Worm (Caenorhabditis elegans) whole organism, L4 larva: Measurements from ENCODE around the gene F08F8.6.

ENCODE experiments used
- fos-1 ChIP-seq: fragments of 150-350 bp; optimal IDR thresholded peaks from 2 replicates; lab custom pipeline; 2014; ENCODE audit warnings: missing biosample characterization, missing genetic modification characterization
- nhr-76 ChIP-seq: fragments of 150-350 bp; optimal IDR thresholded peaks from 2 replicates; lab custom pipeline; 2014; ENCODE audit warnings: missing biosample characterization, missing genetic modification characterization
- unc-39 ChIP-seq: sonication (generic microtip); optimal IDR thresholded peaks from 2 replicates; lab custom pipeline; 2017; ENCODE audit warnings: missing biosample characterization, missing genetic modification characterization

ce11 chrIII:7395354-7395753, 51.9 kb downstream of the F08F8.6 start, which contains the start of gene lgc-50:
- no peak for TF ChIP-seq nhr-76
- no peak for TF ChIP-seq unc-39 (tag; lab: Kevin White, UChicago)
- no peak for TF ChIP-seq fos-1 (tag; lab: Kevin White, UChicago)
